Fruit fly (Drosophila melanogaster) S2 (cell line): ENCODE data around the gene CG15528.

Source experiments
- CG8478 ChIP-seq: fragments of >200 bp; optimal IDR thresholded peaks from 2 replicates; lab custom pipeline; 2018
- CTCF ChIP-seq, 2 experiments: fragments of >200 bp; optimal IDR thresholded peaks; 2 replicates each; lab custom pipeline; 2018

The CG15528 gene

DNA sequence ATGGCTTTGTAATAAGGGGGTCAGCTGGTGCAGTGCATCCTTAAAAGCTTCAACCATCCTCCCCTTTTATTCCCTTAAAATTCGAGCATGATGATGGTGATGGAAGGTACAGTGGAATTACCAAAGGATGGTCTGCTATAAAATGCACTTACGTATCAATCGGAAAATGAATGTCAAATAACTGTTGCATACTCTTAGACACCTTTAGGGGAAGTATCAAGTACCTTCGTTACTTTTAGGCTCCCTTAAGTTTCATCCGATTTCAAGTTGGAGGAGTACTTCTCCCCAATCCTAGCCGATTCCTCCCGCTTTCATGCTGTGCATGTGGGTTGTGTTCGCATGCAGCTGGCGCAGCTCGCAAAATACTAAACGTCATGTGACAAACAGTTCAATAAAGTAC, 18.3 kb upstream of the CG15528 start:
- no peak for TF ChIP-seq CG8478
- no peak for TF ChIP-seq CTCF (optimal IDR thresholded peaks at IDR 0.05; lab: Kevin White, UChicago)

DNA sequence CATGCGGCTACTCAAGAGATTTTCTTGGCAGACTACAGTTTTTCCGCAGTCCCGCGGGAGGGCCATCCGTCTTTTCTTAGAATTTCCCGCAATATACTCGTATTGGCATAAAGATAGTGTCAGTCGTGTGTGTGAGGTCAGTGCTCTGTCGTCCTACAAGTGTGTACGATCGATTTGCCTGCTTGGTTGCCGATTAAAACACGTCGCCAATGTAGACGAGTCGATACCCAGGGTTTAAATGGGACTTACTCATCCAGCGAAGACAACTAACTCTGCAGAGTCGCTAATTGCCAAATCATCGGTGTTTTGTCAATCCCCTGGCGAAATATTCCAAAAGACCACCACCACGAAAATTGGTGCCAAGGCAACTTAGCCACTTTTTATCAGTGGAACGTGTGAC, 14.1 kb upstream of the CG15528 start:
- TF ChIP-seq CTCF (optimal IDR thresholded peaks at IDR 0.05; lab: Kevin White, UChicago) (no peak), CG8478 (no peak)

DNA sequence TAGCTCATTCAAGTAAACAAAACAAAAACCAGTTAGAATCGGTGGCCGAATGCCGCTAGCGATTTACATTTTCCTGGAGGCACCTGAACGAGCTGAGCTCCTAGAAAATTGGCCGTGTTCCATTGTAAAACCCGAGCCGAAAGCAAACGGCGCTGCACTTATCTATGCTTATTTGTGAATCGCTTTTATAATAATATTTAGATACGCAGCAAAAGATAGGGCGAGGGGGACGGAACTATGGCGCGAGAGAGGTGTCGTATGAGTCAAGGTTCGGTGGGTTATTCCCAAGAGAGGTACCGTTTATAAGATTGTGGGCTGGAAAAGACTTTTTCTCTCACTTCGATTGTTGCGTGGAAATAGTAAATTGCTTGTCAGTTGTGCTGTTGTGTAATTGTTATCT, 11.8 kb upstream of the CG15528 start:
- TF ChIP-seq CTCF (optimal IDR thresholded peaks at IDR 0.05; lab: Kevin White, UChicago) (no peak), CG8478 (no peak)

- TF ChIP-seq CTCF (optimal IDR thresholded peaks at IDR 0.05; lab: Kevin White, UChicago) (no peak), CG8478 (no peak)
These were observed 10.6 kb upstream of the CG15528 start for dm6 chr3R:30062543-30062942.

dm6 chr3R:30061980-30062379, 10.1 kb upstream of the CG15528 start:
- TF ChIP-seq CG8478 (no peak), CTCF (optimal IDR thresholded peaks at IDR 0.05; lab: Kevin White, UChicago) (no peak)

dm6 chr3R:30061154-30061482, 9.2 kb upstream of the CG15528 start:
- TF ChIP-seq CTCF (optimal IDR thresholded peaks at IDR 0.05; lab: Kevin White, UChicago) (no peak), CG8478 (no peak)

- no peak for TF ChIP-seq CTCF (optimal IDR thresholded peaks at IDR 0.05; lab: Kevin White, UChicago)
- TF ChIP-seq CG8478: no peak
These were observed 8.7 kb upstream of the CG15528 start for dm6 chr3R:30060451-30061153.

dm6 chr3R:30059944-30060343, 8.0 kb upstream of the CG15528 start:
- TF ChIP-seq CG8478 (no peak), CTCF (optimal IDR thresholded peaks at IDR 0.05; lab: Kevin White, UChicago) (no peak)

DNA sequence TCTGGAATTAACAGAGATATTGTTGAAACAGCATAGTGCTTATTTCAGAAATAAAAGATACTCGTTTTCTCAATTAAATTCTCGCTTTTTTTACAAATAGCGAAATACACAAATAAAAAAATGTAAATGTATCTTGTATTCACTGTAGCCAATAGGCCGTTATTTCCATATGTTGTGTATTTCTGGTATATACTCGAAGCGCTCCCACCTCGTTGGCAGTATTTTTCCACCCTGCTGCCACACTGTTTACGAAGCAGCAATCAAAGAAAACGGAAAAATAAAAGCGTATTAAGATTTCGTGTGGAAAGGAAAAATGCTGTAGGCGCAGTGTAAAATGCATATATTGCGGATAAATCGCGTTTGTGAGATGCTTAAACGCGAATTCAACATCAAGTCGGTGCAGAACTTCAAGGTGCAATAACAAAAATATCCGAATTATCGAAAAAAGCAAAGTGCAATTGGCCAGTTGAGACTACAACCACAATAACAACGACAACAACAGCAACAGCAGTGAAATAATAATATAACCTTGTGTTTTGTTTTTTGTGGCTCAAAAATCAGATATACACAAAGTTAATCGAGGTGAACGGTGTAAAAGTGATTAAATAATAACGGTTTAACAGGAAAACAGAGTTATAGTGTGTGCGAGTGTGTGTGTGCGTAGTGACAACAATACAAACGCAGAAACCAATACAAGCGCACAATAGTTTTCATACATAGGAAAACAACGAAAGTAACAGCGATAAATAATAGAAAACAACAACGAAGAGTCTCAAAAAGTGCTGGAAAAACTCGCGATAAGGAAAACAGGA, 6.4 kb upstream of the CG15528 start, which contains the start of gene sima:
sima (plus strand) TSS at position 255 of the 812 bp plus-strand sequence.
- TF ChIP-seq CTCF (optimal IDR thresholded peaks at IDR 0.05; lab: Kevin White, UChicago): peak in 1 of 2 experiments; percentile 20
- TF ChIP-seq CG8478: no peak

DNA sequence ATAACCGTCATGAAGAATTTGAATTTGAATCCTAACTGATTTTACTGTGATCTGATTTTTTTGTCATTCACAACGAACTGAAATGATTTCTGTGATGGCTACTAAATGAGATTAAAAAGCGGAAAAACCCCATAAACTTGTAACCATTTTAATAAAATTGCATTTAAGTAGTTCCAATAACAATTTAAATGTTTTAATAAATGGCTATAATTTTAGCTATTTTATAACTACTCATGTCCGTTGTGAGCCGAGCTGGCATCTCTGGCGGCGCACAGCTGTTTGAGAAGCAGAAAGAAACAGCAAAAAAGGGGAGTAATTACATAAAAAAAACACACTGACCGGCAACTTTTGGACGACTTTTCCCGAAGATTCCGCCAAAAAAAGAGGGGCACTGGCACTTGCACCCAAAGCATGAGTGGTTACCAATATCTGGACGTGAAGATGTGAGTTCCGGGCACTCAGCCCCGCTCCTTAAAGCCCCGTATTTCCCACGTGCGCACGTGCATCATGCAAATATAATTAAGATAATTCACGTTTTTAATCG, 4.8 kb upstream of the CG15528 start, which contains the start of the genes CG7950 and Rpp14a:
CG7950 (plus strand) TSS at position 268 of the 544 bp plus-strand sequence.
Rpp14a (plus strand) TSS at position 268 of the 544 bp plus-strand sequence.
- TF ChIP-seq CG8478: no peak
- TF ChIP-seq CTCF (optimal IDR thresholded peaks at IDR 0.05; lab: Kevin White, UChicago): no peak

DNA sequence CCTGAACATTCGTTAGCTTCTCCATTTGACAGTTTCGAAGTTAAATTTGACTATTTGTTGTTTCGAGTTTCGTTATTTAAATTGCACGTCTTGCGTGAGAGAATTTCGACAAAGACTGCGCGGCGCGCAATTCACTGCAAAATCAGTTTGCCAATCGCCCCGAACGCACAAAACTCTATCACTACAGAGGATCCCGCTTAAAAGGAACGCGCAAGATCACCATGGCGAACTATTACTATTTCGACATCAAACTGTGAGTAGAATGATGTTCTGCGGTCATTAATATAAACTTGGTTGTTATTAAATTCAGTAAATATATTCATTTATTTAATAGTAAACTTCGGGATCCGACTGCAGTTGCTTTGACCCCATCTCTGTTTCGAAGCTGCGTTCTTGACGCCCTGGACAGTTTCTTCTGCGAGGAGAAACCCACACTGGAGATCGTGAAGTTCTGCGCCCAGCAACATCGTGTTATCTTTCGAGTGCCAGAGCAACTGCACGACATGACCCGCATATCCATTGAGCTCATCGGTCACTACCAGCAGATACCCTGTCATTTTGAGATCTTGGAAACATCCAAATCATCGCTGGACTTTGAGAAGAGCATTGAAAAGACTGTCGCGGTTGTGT, 4.1 kb upstream of the CG15528 start, which contains the start of the genes Rpp14b and spn-A:
Rpp14b (plus strand) TSS at position 43 of the 630 bp plus-strand sequence.
spn-A (minus strand) TSS at position 123 of the 630 bp plus-strand sequence.
- TF ChIP-seq CTCF (optimal IDR thresholded peaks at IDR 0.05; lab: Kevin White, UChicago): no peak
- no peak for TF ChIP-seq CG8478

DNA sequence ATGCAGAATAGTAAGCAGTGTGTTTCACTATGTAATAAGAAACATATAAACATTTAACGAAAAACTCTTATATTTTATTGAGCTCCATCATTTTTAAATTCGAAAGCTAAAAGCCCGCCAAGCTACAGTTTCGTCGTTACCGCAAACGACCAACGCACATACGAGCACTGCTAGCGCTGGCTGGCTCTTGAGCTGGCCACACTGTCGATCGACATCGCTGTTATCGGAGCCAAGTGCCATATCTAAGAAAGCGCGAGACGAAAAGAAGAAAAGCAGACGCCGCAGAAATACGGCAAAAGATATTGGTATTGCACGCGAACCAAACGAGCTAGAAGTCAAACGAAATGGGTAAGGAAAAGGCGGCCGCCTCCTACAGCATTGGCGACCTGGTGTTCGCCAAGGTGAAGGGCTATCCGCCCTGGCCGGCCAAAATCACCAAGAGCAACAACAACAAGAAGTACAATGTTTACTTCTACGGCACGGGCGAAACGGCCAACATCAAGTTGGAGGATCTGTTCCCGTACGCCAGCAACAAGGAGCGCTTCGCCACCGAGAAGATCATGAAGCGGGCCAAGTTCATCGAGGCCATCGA, 639 bp upstream of the CG15528 start, which contains the start of gene Jasper:
Jasper (plus strand) TSS at position 60 of the 592 bp plus-strand sequence.
- TF ChIP-seq CTCF (optimal IDR thresholded peaks at IDR 0.05; lab: Kevin White, UChicago): peak; percentile 10 to 43
- TF ChIP-seq CG8478: no peak

dm6 chr3R:30050448-30050847, 1.5 kb downstream of the CG15528 start:
- no peak for TF ChIP-seq CG8478
- TF ChIP-seq CTCF (optimal IDR thresholded peaks at IDR 0.05; lab: Kevin White, UChicago): no peak

DNA sequence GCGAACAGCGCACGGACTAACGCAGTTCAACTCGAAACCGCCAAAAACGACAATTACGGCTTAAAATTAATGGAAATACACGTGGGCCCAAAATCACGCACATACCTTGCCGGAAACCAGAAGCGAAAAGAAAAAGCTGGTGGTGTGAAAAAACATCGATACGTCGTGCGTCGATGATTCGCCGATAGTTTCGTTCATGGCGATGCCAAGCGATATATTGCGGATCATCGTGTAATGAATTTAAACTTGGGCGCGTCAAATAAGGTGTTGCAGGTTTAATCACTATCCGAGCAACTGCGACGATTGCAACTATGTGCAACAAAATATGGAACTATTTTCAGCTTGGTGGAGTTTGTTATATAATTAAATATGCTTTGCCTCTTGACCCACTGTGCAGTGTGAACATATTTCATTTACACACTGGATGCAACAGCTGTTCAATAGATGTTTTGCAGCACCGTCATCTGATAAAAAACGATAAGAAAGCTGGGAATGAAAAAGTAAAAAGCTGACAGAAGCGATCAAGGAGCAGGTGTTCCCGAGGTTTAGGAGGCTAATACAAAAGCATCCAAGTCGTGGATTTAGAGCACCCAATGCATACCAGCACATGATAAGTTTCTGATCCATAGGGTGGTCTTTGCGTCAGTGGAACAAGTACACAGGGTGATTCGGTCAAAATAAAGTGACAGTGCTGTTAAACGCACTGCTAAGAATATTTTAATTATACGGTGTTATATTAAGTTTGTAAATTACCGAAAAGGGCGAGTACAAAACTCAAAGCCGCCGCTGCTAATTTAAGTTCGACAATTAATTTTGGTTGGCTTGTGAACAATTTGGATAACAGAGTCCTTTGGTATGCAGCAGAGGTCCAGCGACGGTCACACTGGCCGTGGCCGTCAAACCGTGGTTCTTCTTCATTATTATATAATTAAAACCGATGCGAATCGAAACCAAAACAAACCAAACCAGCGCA, 5.6 kb downstream of the CG15528 start, which contains the start of the genes RpL32 and CG7943:
RpL32 (minus strand) TSS at position 133 of the 973 bp plus-strand sequence.
CG7943 (plus strand) TSS at position 442 of the 973 bp plus-strand sequence.
- peak in 1 of 2 experiments; percentile 41 for TF ChIP-seq CTCF (optimal IDR thresholded peaks at IDR 0.05; lab: Kevin White, UChicago)
- no peak for TF ChIP-seq CG8478
